Fruit fly (Drosophila melanogaster) Kc167 (cell line): ENCODE results near the gene CG46026.

Experiments
- Myc ChIP-seq: fragments of >200 bp; optimal IDR thresholded peaks from 2 replicates; lab custom pipeline; 2017; ENCODE audit warnings: missing external identifiers
- Sin3A ChIP-seq: fragments of >200 bp; optimal IDR thresholded peaks from 2 replicates; lab custom pipeline; 2018; ENCODE audit warnings: missing external identifiers
- h ChIP-seq: fragments of >200 bp; optimal IDR thresholded peaks from 3 replicates; lab custom pipeline; 2018; ENCODE audit warnings: missing external identifiers
- psq ChIP-seq: fragments of >200 bp; optimal IDR thresholded peaks from 2 replicates; lab custom pipeline; 2017; ENCODE audit warnings: missing external identifiers
- ttk ChIP-seq: sonication (Bioruptor generic); optimal IDR thresholded peaks from 2 replicates; lab custom pipeline; 2017; ENCODE audit warnings: missing external identifiers

- TF ChIP-seq h (lab: Kevin White, UChicago) = no peak
- no peak for TF ChIP-seq psq (lab: Kevin White, UChicago)
- TF ChIP-seq ttk (lab: Kevin White, UChicago) = no peak
- TF ChIP-seq Myc (lab: Kevin White, UChicago) = no peak
- TF ChIP-seq Sin3A (lab: Kevin White, UChicago) = no peak
Measured at dm6 chr3R:6269986-6270385, 36.7 kb upstream of the CG46026 start.
